Worm (Caenorhabditis elegans): ENCODE measurements around the gene him-5.

ce11 chrV:14103970-14104369 is 13.7 kb downstream of the him-5 start, which contains the start of gene D1086.9:
- no peak for TF ChIP-seq tbx-2 (tag; optimal IDR thresholded peaks at IDR 0.05)
- TF ChIP-seq ceh-34 (tag; optimal IDR thresholded peaks at IDR 0.05): no peak
- no peak for TF ChIP-seq hlh-13 (GFP tag; optimal IDR thresholded peaks at IDR 0.05)
- no peak for TF ChIP-seq unc-55 (GFP tag; optimal IDR thresholded peaks at IDR 0.05)
- no peak for TF ChIP-seq pha-2 (tag; optimal IDR thresholded peaks at IDR 0.05)
- TF ChIP-seq nfya-1 (tag; optimal IDR thresholded peaks at IDR 0.05): no peak
- no peak for TF ChIP-seq sox-4 (tag; optimal IDR thresholded peaks at IDR 0.05)
- no peak for TF ChIP-seq sox-2 (GFP tag; IDR thresholded peaks at IDR 0.05)
